Fruit fly (Drosophila melanogaster): ENCODE results near the gene Wnt10.

The Wnt10 gene

dm6 chr2L:7422429-7423283, 59.5 kb downstream of the Wnt10 start (continued):
- no peak for TF ChIP-seq CG1603 (tag; optimal IDR thresholded peaks at IDR 0.05)
- no peak for TF ChIP-seq CG3995 (GFP tag; optimal IDR thresholded peaks at IDR 0.05)
- no peak for TF ChIP-seq CG8478 (optimal IDR thresholded peaks at IDR 0.05)
- TF ChIP-seq CG17361 (GFP tag; IDR thresholded peaks at IDR 0.05), result peak; percentile 66
- no peak for TF ChIP-seq dimm (GFP tag; IDR thresholded peaks at IDR 0.05)
- TF ChIP-seq chm (GFP tag; IDR thresholded peaks at IDR 0.05), result no peak
- peak; percentile 27 for TF ChIP-seq gem (tag; optimal IDR thresholded peaks at IDR 0.05)
- no peak for TF ChIP-seq p53 (GFP tag; optimal IDR thresholded peaks at IDR 0.05)
- 0 out of 3 replicates have a peak, but pooled peaks have one; percentile 48 for TF ChIP-seq zfh1 (GFP tag; IDR thresholded peaks at IDR 0.05)
- no peak for TF ChIP-seq CG6254 (GFP tag; optimal IDR thresholded peaks at IDR 0.05)
- TF ChIP-seq CG10147 (GFP tag; optimal IDR thresholded peaks at IDR 0.05), result no peak
- peak; percentile 16 for TF ChIP-seq kni (GFP tag; optimal IDR thresholded peaks at IDR 0.05)
- no peak for TF ChIP-seq ranshi (GFP tag; IDR thresholded peaks at IDR 0.05)
- no peak for TF ChIP-seq CG7372 (GFP tag; IDR thresholded peaks at IDR 0.05)
- TF ChIP-seq CG12391 (tag; optimal IDR thresholded peaks at IDR 0.05), result peak; percentile 2
- no peak for TF ChIP-seq CG13424 (tag; optimal IDR thresholded peaks at IDR 0.05)
- TF ChIP-seq Dref (GFP tag; IDR thresholded peaks at IDR 0.05), result no peak
- peak; percentile 55 for TF ChIP-seq cg (GFP tag; optimal IDR thresholded peaks at IDR 0.05)
- TF ChIP-seq sr (GFP tag; IDR thresholded peaks at IDR 0.05), result 0 out of 3 replicates have a peak, but pooled peaks have one; percentile 21
- TF ChIP-seq sens (GFP tag), result peak; percentile 78
- no peak for TF ChIP-seq stwl (tag; optimal IDR thresholded peaks at IDR 0.05)
- no peak for TF ChIP-seq CG11398 (GFP tag; optimal IDR thresholded peaks at IDR 0.05)
- no peak for TF ChIP-seq CG6272 (GFP tag; IDR thresholded peaks at IDR 0.05)
- TF ChIP-seq CG2678 (tag; optimal IDR thresholded peaks at IDR 0.05), result peak; percentile 7
- 0 out of 2 replicates have a peak, but pooled peaks have one; percentile 23 for TF ChIP-seq H2.0 (GFP tag; IDR thresholded peaks at IDR 0.05)
- TF ChIP-seq Oli (tag; optimal IDR thresholded peaks at IDR 0.05), result no peak
- no peak for TF ChIP-seq Nf-YB (GFP tag; optimal IDR thresholded peaks at IDR 0.05)
- TF ChIP-seq CG2712 (tag; optimal IDR thresholded peaks at IDR 0.05), result peak; percentile 22
- no peak for TF ChIP-seq Bteb2 (GFP tag; optimal IDR thresholded peaks at IDR 0.05)
- TF ChIP-seq CG10979 (tag; optimal IDR thresholded peaks at IDR 0.05), result peak; percentile 15
- peak; percentile 34 for TF ChIP-seq CG18262 (tag; optimal IDR thresholded peaks at IDR 0.05)
- peak; percentile 50; the same call in 1 of the 3 replicates for TF ChIP-seq ken (GFP tag; IDR thresholded peaks at IDR 0.05)
- TF ChIP-seq CG16779 (GFP tag; IDR thresholded peaks at IDR 0.05), result no peak
- TF ChIP-seq z (GFP tag; IDR thresholded peaks at IDR 0.05), result no peak
- TF ChIP-seq CG6175 (GFP tag; IDR thresholded peaks at IDR 0.05), result 0 out of 3 replicates have a peak, but pooled peaks have one; percentile 25
- TF ChIP-seq CG2116 (GFP tag; optimal IDR thresholded peaks at IDR 0.05), result no peak
- 0 out of 2 replicates have a peak, but pooled peaks have one; percentile 40 for TF ChIP-seq CG42726 (GFP tag; IDR thresholded peaks at IDR 0.05; ENCODE audit: partially characterized antibody)
- no peak for TF ChIP-seq lbe (GFP tag; optimal IDR thresholded peaks at IDR 0.05)
- no peak for TF ChIP-seq CG4360 (GFP tag; IDR thresholded peaks at IDR 0.05)
- no peak for TF ChIP-seq CG15269 (tag; optimal IDR thresholded peaks at IDR 0.05)
- no peak for TF ChIP-seq danr (GFP tag; IDR thresholded peaks at IDR 0.05)
- TF ChIP-seq dmrt99B (tag; optimal IDR thresholded peaks at IDR 0.05), result peak; percentile 15
- peak; percentile 40 for TF ChIP-seq nom (GFP tag; optimal IDR thresholded peaks at IDR 0.05)
- TF ChIP-seq nmo (GFP tag; optimal IDR thresholded peaks at IDR 0.05), result peak; percentile 49
- TF ChIP-seq bsh (GFP tag; optimal IDR thresholded peaks at IDR 0.05), result peak in 1 of 2 experiments; percentile 73
- TF ChIP-seq Ptx1 (GFP tag; IDR thresholded peaks at IDR 0.05), result no peak
- TF ChIP-seq croc (GFP tag; conservative IDR thresholded peaks at IDR 0.05), result no peak
- peak; percentile 21 for TF ChIP-seq CG9437 (GFP tag; optimal IDR thresholded peaks at IDR 0.05)
- TF ChIP-seq Atf-2 (GFP tag; optimal IDR thresholded peaks at IDR 0.05), result no peak
